Worm (Caenorhabditis elegans) whole organism, L3 larva: ENCODE measurements around the gene trf-1.

ENCODE experiments used
- R02D3.7 ChIP-seq: fragments of 150-350 bp; optimal IDR thresholded peaks from 2 replicates; lab custom pipeline; 2014; ENCODE audit warnings: missing biosample characterization, missing genetic modification characterization
- ZK546.5 ChIP-seq: sonication (generic microtip); optimal IDR thresholded peaks from 2 replicates; lab custom pipeline; 2017; ENCODE audit warnings: missing biosample characterization, missing genetic modification characterization
- aly-2 ChIP-seq: fragments of 150-350 bp; optimal IDR thresholded peaks from 2 replicates; lab custom pipeline; 2014; ENCODE audit warnings: missing biosample characterization, missing genetic modification characterization
- ama-1 ChIP-seq: fragments of 150-350 bp; optimal IDR thresholded peaks from 2 replicates; lab custom pipeline; 2018
- ceh-16 ChIP-seq: sonication (generic microtip); optimal IDR thresholded peaks from 2 replicates; lab custom pipeline; 2017; ENCODE audit warnings: missing biosample characterization, missing genetic modification characterization
- ceh-28 ChIP-seq: fragments of 150-350 bp; optimal IDR thresholded peaks from 2 replicates; lab custom pipeline; 2014; ENCODE audit warnings: missing biosample characterization, missing genetic modification reagents, missing genetic modification characterization
- ceh-82 ChIP-seq: fragments of 150-350 bp; optimal IDR thresholded peaks from 2 replicates; lab custom pipeline; 2014; ENCODE audit warnings: missing biosample characterization, missing genetic modification characterization
- ceh-9 ChIP-seq: sonication (generic microtip); optimal IDR thresholded peaks from 2 replicates; lab custom pipeline; 2018; ENCODE audit warnings: missing biosample characterization, missing genetic modification characterization
- daf-12 ChIP-seq: fragments of 150-350 bp; optimal IDR thresholded peaks from 2 replicates; lab custom pipeline; 2014; ENCODE audit warnings: missing biosample characterization, missing genetic modification reagents, missing genetic modification characterization
- egl-27 ChIP-seq: sonication (generic microtip); optimal IDR thresholded peaks from 4 replicates; lab custom pipeline; 2017; ENCODE audit warnings: missing biosample characterization, missing genetic modification reagents, missing genetic modification characterization
- egl-5 ChIP-seq: fragments of 150-350 bp; optimal IDR thresholded peaks from 2 replicates; lab custom pipeline; 2017; ENCODE audit warnings: missing biosample characterization, missing genetic modification reagents, missing genetic modification characterization, inconsistent platforms
- elt-1 ChIP-seq: fragments of 150-350 bp; optimal IDR thresholded peaks from 2 replicates; lab custom pipeline; 2014; ENCODE audit warnings: missing biosample characterization, missing genetic modification characterization
- elt-2 ChIP-seq: sonication (generic microtip); optimal IDR thresholded peaks from 2 replicates; lab custom pipeline; 2016; ENCODE audit warnings: missing genetic modification reagents, mild to moderate bottlenecking, missing genetic modification characterization, missing compliant biosample characterization
- elt-3 ChIP-seq, 3 experiments: fragments of 150-350 bp in 1 of 3; sonication (generic microtip) in 2 of 3; optimal IDR thresholded peaks; 2 replicates in 2 of 3; 4 replicates in 1 of 3; lab custom pipeline; 2014 to 2017; ENCODE audit warnings: missing biosample characterization in 3 of 3, missing genetic modification characterization in 3 of 3
- eor-1 ChIP-seq, 2 experiments: fragments of 150-350 bp; optimal IDR thresholded peaks; 2 replicates each; lab custom pipeline; 2014 to 2018; ENCODE audit warnings: missing biosample characterization in 2 of 2, missing genetic modification characterization in 2 of 2
- fkh-10 ChIP-seq: sonication (generic microtip); optimal IDR thresholded peaks from 2 replicates; lab custom pipeline; 2017; ENCODE audit warnings: missing biosample characterization, missing genetic modification reagents, missing genetic modification characterization
- fkh-2 ChIP-seq: fragments of 150-350 bp; optimal IDR thresholded peaks from 2 replicates; lab custom pipeline; 2014; ENCODE audit warnings: missing biosample characterization, missing genetic modification reagents, missing genetic modification characterization
- fos-1 ChIP-seq: fragments of 150-350 bp; optimal IDR thresholded peaks from 2 replicates; lab custom pipeline; 2014; ENCODE audit warnings: missing biosample characterization, missing genetic modification characterization
- hmg-11 ChIP-seq: sonication (generic microtip); optimal IDR thresholded peaks from 2 replicates; lab custom pipeline; 2016; ENCODE audit warnings: missing genetic modification characterization, missing compliant biosample characterization
- jun-1 ChIP-seq: fragments of 150-350 bp; optimal IDR thresholded peaks from 2 replicates; lab custom pipeline; 2014; ENCODE audit warnings: missing biosample characterization, missing genetic modification reagents, missing genetic modification characterization
- lin-15B ChIP-seq: fragments of 150-350 bp; optimal IDR thresholded peaks from 2 replicates; lab custom pipeline; 2014; ENCODE audit warnings: missing biosample characterization, missing genetic modification characterization
- lin-39 ChIP-seq: fragments of 150-350 bp; optimal IDR thresholded peaks from 2 replicates; lab custom pipeline; 2018; ENCODE audit warnings: missing biosample characterization, missing genetic modification reagents, missing genetic modification characterization
- lsy-12 ChIP-seq: sonication (generic microtip); optimal IDR thresholded peaks from 2 replicates; lab custom pipeline; 2016; ENCODE audit warnings: mild to moderate bottlenecking, missing genetic modification characterization, missing compliant biosample characterization
- mdl-1 ChIP-seq: fragments of 150-350 bp; optimal IDR thresholded peaks from 2 replicates; lab custom pipeline; 2014; ENCODE audit warnings: missing biosample characterization, missing genetic modification characterization
- mml-1 ChIP-seq: fragments of 150-350 bp; sonication (generic microtip); optimal IDR thresholded peaks from 3 replicates; lab custom pipeline; 2014; ENCODE audit warnings: missing biosample characterization, missing genetic modification characterization
- nfya-1 ChIP-seq: sonication (generic microtip); optimal IDR thresholded peaks from 2 replicates; lab custom pipeline; 2017; ENCODE audit warnings: missing genetic modification characterization, mild to moderate bottlenecking, missing compliant biosample characterization, antibody characterized with exemption, moderate library complexity; ENCODE audit not compliant: insufficient read depth
- nhr-11 ChIP-seq: fragments of 150-350 bp; optimal IDR thresholded peaks from 2 replicates; lab custom pipeline; 2014; ENCODE audit warnings: missing biosample characterization, missing genetic modification characterization
- nhr-12 ChIP-seq: fragments of 150-350 bp; optimal IDR thresholded peaks from 2 replicates; lab custom pipeline; 2014; ENCODE audit warnings: missing biosample characterization, missing genetic modification characterization
- nhr-23 ChIP-seq: fragments of 150-350 bp; optimal IDR thresholded peaks from 2 replicates; lab custom pipeline; 2014; ENCODE audit warnings: missing biosample characterization, missing genetic modification reagents, missing genetic modification characterization
- nhr-237 ChIP-seq: fragments of 150-350 bp; optimal IDR thresholded peaks from 2 replicates; lab custom pipeline; 2014; ENCODE audit warnings: missing biosample characterization, missing genetic modification characterization
- nhr-25 ChIP-seq: sonication (generic microtip); optimal IDR thresholded peaks from 2 replicates; lab custom pipeline; 2017; ENCODE audit warnings: missing biosample characterization, missing genetic modification characterization
- nhr-28 ChIP-seq: fragments of 150-350 bp; optimal IDR thresholded peaks from 2 replicates; lab custom pipeline; 2014; ENCODE audit warnings: missing biosample characterization, missing genetic modification characterization
- nhr-43 ChIP-seq: sonication (generic microtip); optimal IDR thresholded peaks from 2 replicates; lab custom pipeline; 2016; ENCODE audit warnings: mild to moderate bottlenecking, missing genetic modification characterization, missing compliant biosample characterization; ENCODE audit not compliant: poor library complexity, severe bottlenecking
- nhr-67 ChIP-seq: fragments of 150-350 bp; optimal IDR thresholded peaks from 2 replicates; lab custom pipeline; 2014; ENCODE audit warnings: missing biosample characterization, missing genetic modification characterization
- nhr-76 ChIP-seq: fragments of 150-350 bp; sonication (generic microtip); optimal IDR thresholded peaks from 5 replicates; lab custom pipeline; 2014; ENCODE audit warnings: missing biosample characterization, missing genetic modification characterization
- nhr-77 ChIP-seq: fragments of 150-350 bp; optimal IDR thresholded peaks from 2 replicates; lab custom pipeline; 2014; ENCODE audit warnings: missing biosample characterization, missing genetic modification characterization
- pha-4 ChIP-seq: fragments of 150-350 bp; optimal IDR thresholded peaks from 2 replicates; lab custom pipeline; 2014; ENCODE audit warnings: missing biosample characterization, missing genetic modification reagents, missing genetic modification characterization
- pqm-1 ChIP-seq: fragments of 150-350 bp; optimal IDR thresholded peaks from 2 replicates; lab custom pipeline; 2017; ENCODE audit warnings: missing biosample characterization, missing genetic modification characterization, inconsistent platforms
- sea-2 ChIP-seq: fragments of 150-350 bp; sonication (generic microtip); optimal IDR thresholded peaks from 4 replicates; lab custom pipeline; 2014; ENCODE audit warnings: missing biosample characterization, missing genetic modification reagents, missing genetic modification characterization
- skn-1 ChIP-seq: fragments of 150-350 bp; optimal IDR thresholded peaks from 2 replicates; lab custom pipeline; 2014; ENCODE audit warnings: missing biosample characterization, missing genetic modification characterization
- snpc-4 ChIP-seq: fragments of 150-350 bp; optimal IDR thresholded peaks from 2 replicates; lab custom pipeline; 2014; ENCODE audit warnings: missing biosample characterization, missing genetic modification characterization
- tbx-2 ChIP-seq: sonication (generic microtip); optimal IDR thresholded peaks from 2 replicates; lab custom pipeline; 2016; ENCODE audit warnings: mild to moderate bottlenecking, missing genetic modification characterization, missing compliant biosample characterization
- unc-39 ChIP-seq: sonication (generic microtip); optimal IDR thresholded peaks from 4 replicates; lab custom pipeline; 2017; ENCODE audit warnings: missing biosample characterization, missing genetic modification characterization
- unc-62 ChIP-seq: fragments of 150-350 bp; sonication (generic microtip); optimal IDR thresholded peaks from 4 replicates; lab custom pipeline; 2014; ENCODE audit warnings: missing biosample characterization, missing genetic modification reagents, missing genetic modification characterization
- zag-1 ChIP-seq: fragments of 150-350 bp; optimal IDR thresholded peaks from 2 replicates; lab custom pipeline; 2014; ENCODE audit warnings: missing biosample characterization, missing genetic modification characterization
- ztf-11 ChIP-seq: fragments of 150-350 bp; optimal IDR thresholded peaks from 2 replicates; lab custom pipeline; 2014; ENCODE audit warnings: missing biosample characterization, missing genetic modification characterization
- ztf-4 ChIP-seq: fragments of 150-350 bp; optimal IDR thresholded peaks from 2 replicates; lab custom pipeline; 2014; ENCODE audit warnings: missing biosample characterization, missing genetic modification characterization

The trf-1 gene

DNA sequence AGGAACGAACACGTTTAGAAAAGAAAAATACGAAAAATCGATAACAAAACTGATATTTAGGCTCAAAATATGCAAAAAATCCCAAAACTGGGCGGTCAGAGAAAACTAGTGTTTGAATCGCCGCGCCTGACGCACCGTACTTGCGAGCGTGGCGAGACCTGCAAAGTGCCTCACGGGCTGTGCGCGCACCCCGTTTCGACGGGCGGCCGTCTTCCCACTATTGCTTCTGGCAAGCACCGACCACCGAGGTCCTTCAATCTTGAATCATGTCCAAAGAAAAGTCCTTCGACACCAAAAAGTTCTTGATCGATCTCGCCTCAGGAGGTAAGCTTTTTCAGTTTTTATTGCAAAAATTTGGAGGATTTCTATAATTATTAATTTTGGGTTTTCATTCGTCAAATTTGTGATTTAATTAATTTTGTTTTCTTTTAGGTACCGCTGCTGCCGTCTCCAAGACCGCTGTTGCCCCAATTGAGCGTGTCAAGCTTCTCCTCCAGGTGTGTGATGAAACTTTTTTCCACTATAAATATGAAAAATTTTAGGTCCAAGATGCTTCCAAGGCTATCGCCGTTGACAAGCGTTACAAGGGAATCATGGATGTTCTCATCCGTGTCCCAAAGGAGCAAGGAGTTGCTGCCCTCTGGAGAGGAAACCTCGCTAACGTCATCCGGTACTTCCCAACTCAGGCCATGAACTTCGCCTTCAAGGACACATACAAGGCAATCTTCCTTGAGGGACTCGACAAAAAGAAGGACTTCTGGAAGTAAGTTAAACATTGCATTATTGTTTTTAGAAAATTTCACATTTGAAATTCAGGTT is 32.9 kb downstream of the trf-1 start, which contains the start of gene ant-1.1 (continued):
- peak; percentile 20 for TF ChIP-seq nhr-77 (tag; lab: Kevin White, UChicago)
- TF ChIP-seq eor-1 (tag; optimal IDR thresholded peaks at IDR 0.05; lab: Kevin White, UChicago): no peak
- no peak for TF ChIP-seq fkh-2

DNA sequence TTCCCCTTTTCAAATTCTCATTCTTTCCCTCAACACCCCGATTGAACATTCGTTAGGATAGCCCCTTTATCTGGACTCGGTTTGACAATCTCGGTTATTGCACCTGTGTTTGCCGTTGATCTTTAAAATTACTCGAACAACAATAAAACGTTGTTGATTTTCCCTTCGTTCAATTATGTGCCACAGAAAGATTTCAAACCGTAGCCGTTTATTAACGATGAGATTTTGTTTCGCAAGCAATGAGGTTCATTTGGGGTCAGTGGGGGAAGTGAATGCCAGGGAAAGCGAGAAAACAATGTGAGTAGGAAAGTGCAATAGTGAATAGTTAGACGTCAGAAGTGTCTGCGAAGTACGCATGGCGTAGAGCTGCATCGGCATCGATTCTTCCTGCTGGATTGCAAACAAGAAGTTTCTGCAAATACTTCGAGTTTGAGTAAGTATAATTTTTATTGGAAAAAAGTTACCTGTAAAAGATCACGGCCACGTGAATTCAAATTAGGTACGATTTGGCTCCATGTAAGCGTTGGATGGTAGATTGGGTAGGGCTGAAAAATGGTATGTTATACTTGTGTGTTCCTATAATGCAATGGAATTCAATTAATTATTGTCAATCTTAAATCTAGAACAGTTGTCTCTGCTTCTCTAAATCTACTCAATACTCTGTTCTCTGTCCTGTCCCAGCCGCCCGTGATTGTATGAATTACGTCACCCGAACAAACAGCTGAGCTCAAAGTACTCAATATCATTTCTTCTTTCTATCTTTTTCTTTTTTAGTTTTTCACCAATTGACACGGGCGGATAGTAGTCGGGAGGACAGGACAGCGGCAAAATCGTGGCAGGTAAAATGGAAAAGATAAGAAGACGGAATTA is 34.5 kb downstream of the trf-1 start, which contains the start of gene kel-3:
Gene kel-3, plus strand, starts transcription at position 328 of the 870 bp plus-strand sequence.
- TF ChIP-seq nhr-25 (tag; lab: Kevin White, UChicago) (peak; percentile 37), lsy-12 (tag; lab: Kevin White, UChicago) (peak; percentile 75), ceh-9 (tag; lab: Kevin White, UChicago) (no peak), nhr-23 (tag; lab: Kevin White, UChicago) (peak; percentile 77), ceh-28 (tag; lab: Kevin White, UChicago) (peak; percentile 89), zag-1 (no peak), elt-1 (no peak), ceh-16 (tag; lab: Kevin White, UChicago) (no peak), ztf-11 (tag; lab: Kevin White, UChicago) (no peak), egl-27 (no peak), daf-12 (tag; lab: Kevin White, UChicago) (no peak), fkh-2 (no peak), skn-1 (tag; lab: Kevin White, UChicago) (no peak), ZK546.5 (tag; lab: Kevin White, UChicago) (peak; percentile 50), elt-2 (tag; lab: Kevin White, UChicago) (peak; percentile 96), fkh-10 (GFP tag; lab: Kevin White, UChicago) (no peak), sea-2 (GFP tag; lab: Kevin White, UChicago) (no peak), nhr-11 (tag; lab: Kevin White, UChicago) (peak; percentile 54), elt-3 (tag; optimal IDR thresholded peaks at IDR 0.05; lab: Kevin White, UChicago) (peak in 2 of 3 experiments; percentile 52 to 73), fos-1 (tag; lab: Kevin White, UChicago) (peak; percentile 37), mml-1 (tag; lab: Kevin White, UChicago) (no peak), eor-1 (tag; optimal IDR thresholded peaks at IDR 0.05; lab: Kevin White, UChicago) (no peak), R02D3.7 (tag; lab: Kevin White, UChicago) (peak; percentile 26), nhr-12 (tag; lab: Kevin White, UChicago) (no peak), nhr-67 (no peak), tbx-2 (tag; lab: Kevin White, UChicago) (peak; percentile 53), pha-4 (peak; percentile 85), hmg-11 (peak; percentile 32), aly-2 (tag; lab: Kevin White, UChicago) (peak; percentile 85), jun-1 (tag; lab: Kevin White, UChicago) (peak; percentile 85), snpc-4 (tag; lab: Kevin White, UChicago) (peak; percentile 7), nhr-43 (tag; lab: Kevin White, UChicago) (peak; percentile 80), nhr-28 (no peak), ztf-4 (tag; lab: Kevin White, UChicago) (no peak), lin-39 (tag; lab: Kevin White, UChicago) (peak; percentile 47), nhr-77 (tag; lab: Kevin White, UChicago) (peak; percentile 63), mdl-1 (tag; lab: Kevin White, UChicago) (no peak), egl-5 (tag; lab: Kevin White, UChicago) (no peak), ama-1 (lab: Kevin White, UChicago) (peak; percentile 99), unc-62 (GFP tag; lab: Kevin White, UChicago) (peak; percentile 61), ceh-82 (tag; lab: Kevin White, UChicago) (peak; percentile 33), unc-39 (no peak), lin-15B (tag; lab: Kevin White, UChicago) (peak; percentile 34), nhr-237 (no peak), pqm-1 (tag; lab: Kevin White, UChicago) (peak; percentile 96), nhr-76 (tag; lab: Kevin White, UChicago) (peak; percentile 55), nfya-1 (tag; lab: Kevin White, UChicago) (peak; percentile 70)
